Worm (Caenorhabditis elegans): ENCODE data around the gene cdk-4.

cdk-4 gene

ce11 chrX:13528630-13529138, 10.0 kb upstream of the cdk-4 start, which contains the start of gene F18H3.4 (continued):
- no peak for TF ChIP-seq lin-29 (GFP tag; IDR thresholded peaks at IDR 0.05)
- TF ChIP-seq F49E8.2 (tag; optimal IDR thresholded peaks at IDR 0.05; ENCODE audit: borderline replicate concordance), result no peak
- TF ChIP-seq ceh-32 (tag; optimal IDR thresholded peaks at IDR 0.05; ENCODE audit: poor library complexity), result no peak
- TF ChIP-seq spr-1 (tag; optimal IDR thresholded peaks at IDR 0.05), result no peak
- no peak for TF ChIP-seq skn-1 (tag; optimal IDR thresholded peaks at IDR 0.05)
- peak in 1 of 2 experiments; percentile 69 for TF ChIP-seq daf-16 (GFP tag; optimal IDR thresholded peaks at IDR 0.05)
- peak; percentile 87 for TF ChIP-seq daf-16 (tag; optimal IDR thresholded peaks at IDR 0.05)
- TF ChIP-seq aly-2 (tag; optimal IDR thresholded peaks at IDR 0.05), result no peak
- no peak for TF ChIP-seq F26F4.8 (GFP tag; conservative IDR thresholded peaks at IDR 0.05)
- TF ChIP-seq zip-2 (tag; optimal IDR thresholded peaks at IDR 0.05), result peak; percentile 31
- TF ChIP-seq dve-1 (tag; optimal IDR thresholded peaks at IDR 0.05; ENCODE audit: insufficient read depth), result peak; percentile 91
- TF ChIP-seq Y5F2A.4 (GFP tag; optimal IDR thresholded peaks at IDR 0.05), result no peak
- no peak for TF ChIP-seq ama-1 (optimal IDR thresholded peaks at IDR 0.05)
- no peak for TF ChIP-seq ZK337.2 (GFP tag; IDR thresholded peaks at IDR 0.05)
- TF ChIP-seq daf-8 (GFP tag; IDR thresholded peaks at IDR 0.05), result no peak
- TF ChIP-seq unc-130 (GFP tag; optimal IDR thresholded peaks at IDR 0.05), result no peak
- TF ChIP-seq spr-3 (GFP tag; optimal IDR thresholded peaks at IDR 0.05), result no peak
- TF ChIP-seq mdt-29 (GFP tag; IDR thresholded peaks at IDR 0.05), result no peak
- TF ChIP-seq ceh-44 (GFP tag; IDR thresholded peaks at IDR 0.05), result no peak
- no peak for TF ChIP-seq arid-1 (GFP tag; conservative IDR thresholded peaks at IDR 0.05)
- no peak for TF ChIP-seq ces-1 (GFP tag; optimal IDR thresholded peaks at IDR 0.05)
- TF ChIP-seq nhr-111 (GFP tag; optimal IDR thresholded peaks at IDR 0.05), result no peak
- TF ChIP-seq F10B5.3 (tag; optimal IDR thresholded peaks at IDR 0.05), result no peak
- peak; percentile 96 for TF ChIP-seq nhr-102 (tag; optimal IDR thresholded peaks at IDR 0.05)
- TF ChIP-seq saeg-2 (GFP tag; IDR thresholded peaks at IDR 0.05), result peak; percentile 68; the same call in 1 of the 2 replicates
- TF ChIP-seq sdz-12 (GFP tag; optimal IDR thresholded peaks at IDR 0.05), result no peak
- peak; percentile 48 for TF ChIP-seq mxl-3 (GFP tag; optimal IDR thresholded peaks at IDR 0.05)
- no peak for TF ChIP-seq fkh-10 (GFP tag; optimal IDR thresholded peaks at IDR 0.05)
- peak in 1 of 2 experiments; percentile 60 for TF ChIP-seq lsy-2 (tag; optimal IDR thresholded peaks at IDR 0.05)
- no peak for TF ChIP-seq set-16 (GFP tag; IDR thresholded peaks at IDR 0.05)
- TF ChIP-seq snpc-1.2 (GFP tag; IDR thresholded peaks at IDR 0.05), result no peak
- TF ChIP-seq pqm-1 (tag; optimal IDR thresholded peaks at IDR 0.05), result peak; percentile 61
- no peak for TF ChIP-seq fos-1 (tag; optimal IDR thresholded peaks at IDR 0.05)
- TF ChIP-seq lim-7 (GFP tag; IDR thresholded peaks at IDR 0.05), result no peak
- no peak for TF ChIP-seq lir-3 (tag; optimal IDR thresholded peaks at IDR 0.05)
- TF ChIP-seq madf-9 (GFP tag; conservative IDR thresholded peaks at IDR 0.05), result no peak
- peak; percentile 96 for TF ChIP-seq hlh-11 (tag; optimal IDR thresholded peaks at IDR 0.05)
- no peak for TF ChIP-seq zfp-2 (tag; optimal IDR thresholded peaks at IDR 0.05)
- TF ChIP-seq nhr-76 (tag; optimal IDR thresholded peaks at IDR 0.05), result peak; percentile 30
- no peak for TF ChIP-seq nhr-237 (tag; optimal IDR thresholded peaks at IDR 0.05)
- TF ChIP-seq ceh-20 (GFP tag; IDR thresholded peaks at IDR 0.05), result 0 out of 2 replicates have a peak, but pooled peaks have one; percentile 44
- TF ChIP-seq snpc-4 (tag; optimal IDR thresholded peaks at IDR 0.05), result no peak
- 0 out of 2 replicates have a peak, but pooled peaks have one; percentile 20 for TF ChIP-seq lin-38 (GFP tag; IDR thresholded peaks at IDR 0.05)
- no peak for TF ChIP-seq vab-7 (GFP tag; IDR thresholded peaks at IDR 0.05)
- no peak for TF ChIP-seq Y75B8A.6 (GFP tag; IDR thresholded peaks at IDR 0.05)
- TF ChIP-seq mep-1 (tag; optimal IDR thresholded peaks at IDR 0.05), result peak; percentile 66
- no peak for TF ChIP-seq nhr-11 (tag; optimal IDR thresholded peaks at IDR 0.05)
- TF ChIP-seq ctbp-1 (GFP tag; IDR thresholded peaks at IDR 0.05), result no peak
- TF ChIP-seq php-3 (GFP tag; IDR thresholded peaks at IDR 0.05), result peak; percentile 95
- peak in 1 of 2 experiments; percentile 72 for TF ChIP-seq unc-62 (GFP tag; optimal IDR thresholded peaks at IDR 0.05 in 1 of 2)
- TF ChIP-seq unc-62 (tag; optimal IDR thresholded peaks at IDR 0.05), result no peak
- TF ChIP-seq zag-1 (tag; optimal IDR thresholded peaks at IDR 0.05), result no peak

All from whole organism, L4 larva.